Fruit fly (Drosophila melanogaster): ENCODE results near the gene Sam-S.

The Sam-S gene

DNA sequence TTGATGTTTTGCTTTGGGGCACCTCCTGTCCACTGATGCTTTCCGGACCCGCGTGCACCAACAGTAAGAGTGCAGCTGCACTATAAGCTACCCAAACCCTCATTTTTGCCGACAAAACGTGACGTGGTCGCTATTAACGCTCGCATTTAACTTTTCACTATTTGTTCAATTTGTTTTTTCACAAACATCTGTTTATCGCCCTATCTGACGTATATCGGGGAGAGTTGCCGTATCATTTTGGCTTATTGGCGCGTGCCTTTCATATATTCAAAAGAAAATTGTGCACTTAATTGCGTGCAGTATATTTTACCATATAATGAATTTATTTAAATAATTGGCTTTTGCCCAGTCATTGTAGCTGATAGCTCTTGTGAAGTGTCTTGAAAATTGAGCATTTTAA, at the start of gene Sam-S, which contains the start of gene Nhe1:
TSS of gene Sam-S (plus strand) at position 364 of the 400 bp plus-strand sequence.
TSS of gene Nhe1 (minus strand) at position 193 of the 400 bp plus-strand sequence.
- TF ChIP-seq D1 (tag; optimal IDR thresholded peaks at IDR 0.05), result no peak
- TF ChIP-seq CG8159 (tag; optimal IDR thresholded peaks at IDR 0.05), result no peak
- TF ChIP-seq Pif1B (GFP tag; optimal IDR thresholded peaks at IDR 0.05), result no peak
- no peak for TF ChIP-seq EcR (GFP tag; optimal IDR thresholded peaks at IDR 0.05)
- TF ChIP-seq CG8301 (tag; optimal IDR thresholded peaks at IDR 0.05), result no peak
- TF ChIP-seq CG34367 (tag; optimal IDR thresholded peaks at IDR 0.05), result no peak
- TF ChIP-seq Pif1A (GFP tag; optimal IDR thresholded peaks at IDR 0.05), result no peak
- TF ChIP-seq CG17806 (tag; optimal IDR thresholded peaks at IDR 0.05), result no peak
- no peak for TF ChIP-seq Snoo (tag; optimal IDR thresholded peaks at IDR 0.05)
- TF ChIP-seq CG15710 (tag; optimal IDR thresholded peaks at IDR 0.05), result no peak
- no peak for TF ChIP-seq Ets98B (GFP tag; IDR thresholded peaks at IDR 0.05)
- TF ChIP-seq CG12605 (GFP tag; IDR thresholded peaks at IDR 0.05), result no peak
- no peak for TF ChIP-seq CG14655 (GFP tag; optimal IDR thresholded peaks at IDR 0.05)
- TF ChIP-seq CG4496 (GFP tag; IDR thresholded peaks at IDR 0.05), result no peak
- TF ChIP-seq CG32121 (GFP tag; IDR thresholded peaks at IDR 0.05), result no peak
- no peak for TF ChIP-seq CG13204 (GFP tag; optimal IDR thresholded peaks at IDR 0.05)

- TF ChIP-seq gl (tag; optimal IDR thresholded peaks at IDR 0.05) (no peak), CG4496 (GFP tag; IDR thresholded peaks at IDR 0.05) (peak; percentile 33; the same call in 1 of the 3 replicates), CG10348 (GFP tag; IDR thresholded peaks at IDR 0.05) (no peak), Ets98B (GFP tag; IDR thresholded peaks at IDR 0.05) (peak; percentile 23; the same call in 1 of the 2 replicates), Pif1A (GFP tag; optimal IDR thresholded peaks at IDR 0.05) (no peak), Pif1B (GFP tag; optimal IDR thresholded peaks at IDR 0.05) (no peak)
Observed at dm6 chr2L:59058-59603, 47.6 kb upstream of the Sam-S start.

DNA sequence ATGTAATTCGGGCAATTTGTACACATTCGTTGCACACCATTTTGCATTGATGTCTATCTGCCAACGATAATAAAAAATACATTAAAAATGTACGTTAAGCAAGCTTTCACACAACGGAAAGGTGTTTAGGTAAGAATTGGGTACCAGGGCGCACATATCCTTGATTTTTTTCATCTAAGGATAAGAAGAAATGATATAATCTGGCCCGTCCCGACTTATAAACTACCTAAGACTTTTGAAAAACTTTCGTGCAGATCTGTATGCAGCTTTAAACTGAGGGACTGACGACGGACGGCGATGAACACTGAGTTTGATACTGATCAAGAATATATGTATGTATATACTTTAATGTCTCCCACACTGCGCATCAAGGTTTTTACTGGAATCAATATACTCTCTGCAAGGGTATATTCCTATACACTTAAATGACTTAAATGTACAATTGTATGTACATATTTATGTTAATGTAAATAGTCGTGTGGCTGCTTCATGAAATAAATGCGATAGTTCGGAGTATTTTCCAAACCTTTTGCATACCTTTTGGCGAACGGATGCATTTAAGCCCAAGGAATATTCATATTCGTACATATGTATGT, 41.3 kb upstream of the Sam-S start, which contains the start of gene Cda5:
TSS of gene Cda5 (minus strand) at position 51 of the 596 bp plus-strand sequence.
- no peak for TF ChIP-seq CG32121 (GFP tag; IDR thresholded peaks at IDR 0.05)
- TF ChIP-seq CG8301 (tag; optimal IDR thresholded peaks at IDR 0.05), result no peak
- no peak for TF ChIP-seq gl (tag; optimal IDR thresholded peaks at IDR 0.05)
- no peak for TF ChIP-seq EcR (GFP tag; optimal IDR thresholded peaks at IDR 0.05)
- no peak for TF ChIP-seq rn (GFP tag; IDR thresholded peaks at IDR 0.05)
- TF ChIP-seq Pif1B (GFP tag; optimal IDR thresholded peaks at IDR 0.05), result no peak
- no peak for TF ChIP-seq CG17806 (tag; optimal IDR thresholded peaks at IDR 0.05)
- no peak for TF ChIP-seq CG14655 (GFP tag; optimal IDR thresholded peaks at IDR 0.05)
- no peak for TF ChIP-seq CG10348 (GFP tag; IDR thresholded peaks at IDR 0.05)

dm6 chr2L:66369-67278, 40.1 kb upstream of the Sam-S start, which contains the start of gene dbr:
Gene dbr, plus strand, starts transcription at chr2L:66482.
- TF ChIP-seq CG8301 (tag; optimal IDR thresholded peaks at IDR 0.05) (peak; percentile 47), Snoo (tag; optimal IDR thresholded peaks at IDR 0.05) (peak; percentile 34), CG14655 (GFP tag; optimal IDR thresholded peaks at IDR 0.05) (peak; percentile 75), CG17806 (tag; optimal IDR thresholded peaks at IDR 0.05) (peak; percentile 34), Pif1A (GFP tag; optimal IDR thresholded peaks at IDR 0.05) (peak; percentile 52), CG34367 (tag; optimal IDR thresholded peaks at IDR 0.05) (peak; percentile 47), gl (tag; optimal IDR thresholded peaks at IDR 0.05) (peak; percentile 78), CG9948 (tag; optimal IDR thresholded peaks at IDR 0.05) (peak; percentile 33), CG8159 (tag; optimal IDR thresholded peaks at IDR 0.05) (peak; percentile 62), EcR (GFP tag; optimal IDR thresholded peaks at IDR 0.05) (peak; percentile 6), CG13204 (GFP tag; optimal IDR thresholded peaks at IDR 0.05) (peak; percentile 80), rn (GFP tag; IDR thresholded peaks at IDR 0.05) (no peak), fd96Ca (GFP tag; IDR thresholded peaks at IDR 0.05) (no peak; the same call in 1 of the 3 replicates), CG4496 (GFP tag; IDR thresholded peaks at IDR 0.05) (peak; percentile 87), D1 (tag; optimal IDR thresholded peaks at IDR 0.05) (no peak), CG12605 (GFP tag; IDR thresholded peaks at IDR 0.05) (peak; percentile 77), Pif1B (GFP tag; optimal IDR thresholded peaks at IDR 0.05) (peak; percentile 17), Ets98B (GFP tag; IDR thresholded peaks at IDR 0.05) (peak; percentile 85), CG15710 (tag; optimal IDR thresholded peaks at IDR 0.05) (peak; percentile 75), CG10348 (GFP tag; IDR thresholded peaks at IDR 0.05) (no peak), CG32121 (GFP tag; IDR thresholded peaks at IDR 0.05) (peak; percentile 75)

DNA sequence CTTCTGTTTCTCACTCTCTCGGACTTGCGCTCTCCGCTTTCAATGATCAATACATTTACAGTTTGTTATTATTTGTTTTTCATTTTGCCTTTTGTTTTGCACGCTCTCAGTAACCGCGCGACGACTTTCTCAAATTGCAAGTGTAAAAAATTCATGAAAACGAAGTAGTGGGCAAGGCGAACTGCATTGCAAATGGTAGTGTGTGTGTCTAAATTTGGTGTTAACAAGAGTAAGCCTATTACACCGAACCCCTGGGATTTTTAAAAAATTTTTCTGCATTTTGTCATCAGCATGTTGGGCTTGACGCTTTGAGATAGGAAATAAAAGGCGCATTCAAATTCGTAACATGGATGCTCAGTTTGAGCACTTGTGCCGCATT, 39.4 kb upstream of the Sam-S start:
- TF ChIP-seq rn (GFP tag; IDR thresholded peaks at IDR 0.05), result no peak
- 0 out of 2 replicates have a peak, but pooled peaks have one; percentile 7 for TF ChIP-seq CG12605 (GFP tag; IDR thresholded peaks at IDR 0.05)
- no peak for TF ChIP-seq CG32121 (GFP tag; IDR thresholded peaks at IDR 0.05)

DNA sequence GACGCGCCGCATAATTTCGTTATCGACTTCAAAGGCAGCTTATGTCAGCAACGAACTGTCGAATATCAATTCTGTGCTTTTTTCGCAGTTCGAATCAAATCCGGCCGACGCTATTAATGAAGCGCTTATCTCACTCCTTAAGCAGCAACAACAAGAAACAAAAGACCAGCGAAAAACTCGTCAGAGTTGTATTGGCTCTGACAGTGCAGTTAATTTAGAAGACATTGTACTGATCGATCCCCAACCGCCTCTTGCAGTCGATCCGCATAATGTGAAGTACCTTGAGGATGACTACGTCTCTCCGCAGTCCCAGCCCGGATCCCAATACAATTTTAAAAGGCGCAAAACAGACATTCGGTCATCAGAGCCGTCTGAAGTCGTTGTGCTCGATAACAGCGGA, 37.1 kb upstream of the Sam-S start:
- TF ChIP-seq Pif1A (GFP tag; optimal IDR thresholded peaks at IDR 0.05), result no peak
- TF ChIP-seq CG34367 (tag; optimal IDR thresholded peaks at IDR 0.05), result no peak
- no peak for TF ChIP-seq CG32121 (GFP tag; IDR thresholded peaks at IDR 0.05)
- no peak for TF ChIP-seq Pif1B (GFP tag; optimal IDR thresholded peaks at IDR 0.05)
- no peak for TF ChIP-seq EcR (GFP tag; optimal IDR thresholded peaks at IDR 0.05)
- no peak for TF ChIP-seq CG8301 (tag; optimal IDR thresholded peaks at IDR 0.05)
- TF ChIP-seq Snoo (tag; optimal IDR thresholded peaks at IDR 0.05), result no peak
- TF ChIP-seq CG14655 (GFP tag; optimal IDR thresholded peaks at IDR 0.05), result no peak
- TF ChIP-seq Ets98B (GFP tag; IDR thresholded peaks at IDR 0.05), result no peak
- TF ChIP-seq D1 (tag; optimal IDR thresholded peaks at IDR 0.05), result no peak
- TF ChIP-seq CG4496 (GFP tag; IDR thresholded peaks at IDR 0.05), result no peak
- TF ChIP-seq CG12605 (GFP tag; IDR thresholded peaks at IDR 0.05), result no peak
- TF ChIP-seq CG13204 (GFP tag; optimal IDR thresholded peaks at IDR 0.05), result no peak

Data from whole organism, pupa.